Fruit fly (Drosophila melanogaster) whole organism, embryonic: ENCODE measurements around the gene CG6330.

Source experiments
- Atf6 ChIP-seq: fragments of 200-800 bp; sonication (Bioruptor generic); IDR thresholded peaks from 2 replicates; pipeline ENCODE4 v1.3.6; 2022; ENCODE audit warnings: missing biosample characterization, missing genetic modification characterization
- B-H1 ChIP-seq: fragments of 200-800 bp; sonication (Bioruptor generic); IDR thresholded peaks from 3 replicates; pipeline ENCODE4 v1.3.6; 2022; ENCODE audit warnings: missing biosample characterization, missing genetic modification characterization
- Blimp-1 ChIP-seq: fragments of 200-800 bp; sonication (Bioruptor generic); optimal IDR thresholded peaks from 3 replicates; lab custom pipeline; 2018; ENCODE audit warnings: missing biosample characterization, missing genetic modification characterization, mild to moderate bottlenecking, moderate library complexity, missing genetic modification reagents
- CG10209 ChIP-seq: fragments of 200-800 bp; sonication (Bioruptor generic); optimal IDR thresholded peaks from 3 replicates; lab custom pipeline; 2017; ENCODE audit warnings: missing biosample characterization, mild to moderate bottlenecking, missing genetic modification characterization, missing genetic modification reagents
- CG10565 ChIP-seq: fragments of 200-800 bp; sonication (Bioruptor generic); optimal IDR thresholded peaks from 3 replicates; lab custom pipeline; 2016; ENCODE audit warnings: missing biosample characterization, mild to moderate bottlenecking, missing genetic modification characterization
- CG11560 ChIP-seq: fragments of 200-800 bp; sonication (Bioruptor generic); IDR thresholded peaks from 3 replicates; pipeline ENCODE4 v1.3.6; 2022; ENCODE audit warnings: missing biosample characterization, missing genetic modification characterization
- CG13123 ChIP-seq: fragments of 200-800 bp; sonication (Bioruptor generic); optimal IDR thresholded peaks from 2 replicates; lab custom pipeline; 2016; ENCODE audit warnings: missing biosample characterization, missing genetic modification characterization
- CG14441 ChIP-seq: fragments of 200-800 bp; sonication (Bioruptor generic); IDR thresholded peaks from 2 replicates; pipeline ENCODE4 v1.3.6; 2022; ENCODE audit warnings: missing biosample characterization, missing genetic modification characterization
- CG14667 ChIP-seq: fragments of 200-800 bp; sonication (Bioruptor generic); IDR thresholded peaks from 2 replicates; pipeline ENCODE4 v1.3.6; 2022; ENCODE audit warnings: missing biosample characterization, missing genetic modification characterization
- CG14710 ChIP-seq: fragments of 200-800 bp; sonication (Bioruptor generic); optimal IDR thresholded peaks from 3 replicates; lab custom pipeline; 2019; ENCODE audit warnings: missing biosample characterization, mild to moderate bottlenecking, missing genetic modification characterization, moderate library complexity
- CG14860 ChIP-seq: fragments of 200-800 bp; sonication (Bioruptor generic); IDR thresholded peaks from 3 replicates; pipeline ENCODE4 v1.3.6; 2022; ENCODE audit warnings: missing biosample characterization, missing genetic modification characterization; ENCODE audit not compliant: partially characterized antibody
- CG15269 ChIP-seq: fragments of 200-800 bp; sonication (Bioruptor generic); optimal IDR thresholded peaks from 2 replicates; lab custom pipeline; 2018; ENCODE audit warnings: missing biosample characterization, mild to moderate bottlenecking, missing genetic modification characterization, moderate library complexity
- CG1602 ChIP-seq: fragments of 200-800 bp; sonication (Bioruptor generic); optimal IDR thresholded peaks from 3 replicates; lab custom pipeline; 2016; ENCODE audit warnings: missing biosample characterization, missing genetic modification characterization
- CG1647 ChIP-seq: fragments of 200-800 bp; sonication (Bioruptor generic); optimal IDR thresholded peaks from 3 replicates; lab custom pipeline; 2016; ENCODE audit warnings: missing biosample characterization, missing genetic modification characterization
- CG16813 ChIP-seq: fragments of 200-800 bp; sonication (Bioruptor generic); IDR thresholded peaks from 3 replicates; pipeline ENCODE4 v1.3.6; 2022; ENCODE audit warnings: missing biosample characterization, missing genetic modification characterization; ENCODE audit not compliant: partially characterized antibody
- CG17328 ChIP-seq: fragments of 200-800 bp; sonication (Bioruptor generic); IDR thresholded peaks from 2 replicates; pipeline ENCODE4 v1.3.6; 2022; ENCODE audit warnings: missing biosample characterization, missing genetic modification characterization
- CG18764 ChIP-seq: fragments of 200-800 bp; sonication (Bioruptor generic); optimal IDR thresholded peaks from 3 replicates; lab custom pipeline; 2016; ENCODE audit warnings: missing biosample characterization, missing genetic modification characterization
- CG2120 ChIP-seq: fragments of 200-800 bp; sonication (Bioruptor generic); optimal IDR thresholded peaks from 3 replicates; lab custom pipeline; 2016; ENCODE audit warnings: missing biosample characterization, missing genetic modification characterization
- CG2875 ChIP-seq: fragments of 200-800 bp; sonication (Bioruptor generic); optimal IDR thresholded peaks from 2 replicates; lab custom pipeline; 2017; ENCODE audit warnings: missing biosample characterization, mild to moderate bottlenecking, missing genetic modification characterization, missing genetic modification reagents
- CG31441 ChIP-seq: fragments of 200-800 bp; sonication (Bioruptor generic); IDR thresholded peaks from 2 replicates; pipeline ENCODE4 v1.3.6; 2022; ENCODE audit warnings: missing biosample characterization, missing genetic modification characterization
- CG6689 ChIP-seq: fragments of 200-800 bp; sonication (Bioruptor generic); IDR thresholded peaks from 2 replicates; pipeline ENCODE4 v1.3.6; 2022; ENCODE audit warnings: missing biosample characterization, missing genetic modification characterization
- CG7357 ChIP-seq: fragments of 200-800 bp; sonication (Bioruptor generic); IDR thresholded peaks from 3 replicates; pipeline ENCODE4 v1.3.6; 2022; ENCODE audit warnings: missing biosample characterization, missing genetic modification characterization
- CG8359 ChIP-seq: fragments of 200-800 bp; sonication (Bioruptor generic); optimal IDR thresholded peaks from 2 replicates; lab custom pipeline; 2017; ENCODE audit warnings: missing biosample characterization, mild to moderate bottlenecking, missing genetic modification characterization, borderline replicate concordance
- CG8924 ChIP-seq: fragments of 200-800 bp; optimal IDR thresholded peaks from 3 replicates; lab custom pipeline; 2019; ENCODE audit warnings: missing biosample characterization, mild to moderate bottlenecking, missing genetic modification characterization, moderate library complexity
- Chrac-16 ChIP-seq: fragments of 200-800 bp; sonication (Bioruptor generic); optimal IDR thresholded peaks from 3 replicates; lab custom pipeline; 2016; ENCODE audit warnings: missing biosample characterization, missing genetic modification characterization
- H2.0 ChIP-seq: fragments of 200-800 bp; sonication (Bioruptor generic); IDR thresholded peaks from 2 replicates; pipeline ENCODE4 v1.3.6; 2022; ENCODE audit warnings: missing biosample characterization, missing genetic modification characterization
- HLH3B ChIP-seq: fragments of 200-800 bp; sonication (Bioruptor generic); IDR thresholded peaks from 2 replicates; pipeline ENCODE4 v1.3.6; 2022; ENCODE audit warnings: missing biosample characterization, missing genetic modification characterization
- Hr78 ChIP-seq, 2 experiments: fragments of 200-800 bp in 1 of 2; fragments of >200 bp in 1 of 2; sonication (Bioruptor generic) in 1 of 2; optimal IDR thresholded peaks; 2 replicates each; lab custom pipeline; 2017 to 2019; ENCODE audit warnings: missing biosample characterization in 2 of 2, missing genetic modification characterization in 2 of 2, mild to moderate bottlenecking in 1 of 2, moderate library complexity in 1 of 2
- Oaz ChIP-seq: fragments of 200-800 bp; sonication (Bioruptor generic); IDR thresholded peaks from 2 replicates; pipeline ENCODE4 v1.3.6; 2022; ENCODE audit warnings: missing biosample characterization, missing genetic modification characterization
- Ptx1 ChIP-seq: fragments of 200-800 bp; sonication (Bioruptor generic); IDR thresholded peaks from 2 replicates; pipeline ENCODE4 v1.3.6; 2022; ENCODE audit warnings: missing biosample characterization, missing genetic modification characterization
- Six4 ChIP-seq: fragments of 200-800 bp; sonication (Bioruptor generic); optimal IDR thresholded peaks from 2 replicates; lab custom pipeline; 2016; ENCODE audit warnings: missing biosample characterization, missing genetic modification characterization
- Trl ChIP-seq, 3 experiments: fragments of >200 bp in 2 of 3; fragments of 200-800 bp in 1 of 3; sonication (Bioruptor generic) in 1 of 3; optimal IDR thresholded peaks; 2 replicates in 1 of 3; 3 replicates in 2 of 3; lab custom pipeline; 2016 to 2017; ENCODE audit warnings: missing biosample characterization in 1 of 3, missing genetic modification characterization in 1 of 3
- Xrp1 ChIP-seq: fragments of 200-800 bp; sonication (Bioruptor generic); IDR thresholded peaks from 2 replicates; pipeline ENCODE4 v1.3.6; 2022; ENCODE audit warnings: missing biosample characterization, missing genetic modification characterization
- ara ChIP-seq: fragments of 200-800 bp; sonication (Bioruptor generic); IDR thresholded peaks from 2 replicates; pipeline ENCODE4 v1.3.6; 2022; ENCODE audit warnings: missing biosample characterization, missing genetic modification characterization
- chn ChIP-seq: fragments of 200-800 bp; sonication (Bioruptor generic); optimal IDR thresholded peaks from 2 replicates; lab custom pipeline; 2016; ENCODE audit warnings: missing biosample characterization, missing genetic modification characterization
- ci ChIP-seq: fragments of 200-800 bp; sonication (Bioruptor generic); IDR thresholded peaks from 3 replicates; pipeline ENCODE4 v1.3.6; 2022; ENCODE audit warnings: missing biosample characterization, missing genetic modification characterization
- dmrt99B ChIP-seq: fragments of 200-800 bp; sonication (Bioruptor generic); optimal IDR thresholded peaks from 2 replicates; lab custom pipeline; 2018; ENCODE audit warnings: missing biosample characterization, mild to moderate bottlenecking, missing genetic modification characterization, moderate library complexity
- exex ChIP-seq: fragments of 200-800 bp; sonication (Bioruptor generic); optimal IDR thresholded peaks from 4 replicates; lab custom pipeline; 2018; ENCODE audit warnings: missing biosample characterization, mild to moderate bottlenecking, missing genetic modification characterization, moderate library complexity
- gsb-n ChIP-seq: fragments of 200-800 bp; sonication (Bioruptor generic); optimal IDR thresholded peaks from 3 replicates; lab custom pipeline; 2018; ENCODE audit warnings: missing biosample characterization, mild to moderate bottlenecking, missing genetic modification characterization
- hkb ChIP-seq, 2 experiments: fragments of 200-800 bp in 1 of 2; fragments of >200 bp in 1 of 2; sonication (Bioruptor generic) in 1 of 2; IDR thresholded peaks in 1 of 2; optimal IDR thresholded peaks in 1 of 2; 2 replicates each; pipeline versions ENCODE4 v1.3.6 to Lab custom; 2017 to 2022; ENCODE audit warnings: missing biosample characterization in 1 of 2, missing genetic modification characterization in 1 of 2
- ken ChIP-seq: fragments of 200-800 bp; sonication (Bioruptor generic); IDR thresholded peaks from 3 replicates; pipeline ENCODE4 v1.3.6; 2022; ENCODE audit warnings: missing biosample characterization, missing genetic modification characterization
- klu ChIP-seq: fragments of 200-800 bp; sonication (Bioruptor generic); IDR thresholded peaks from 2 replicates; pipeline ENCODE4 v1.3.6; 2022; ENCODE audit warnings: missing biosample characterization, missing genetic modification characterization
- lilli ChIP-seq: fragments of 200-800 bp; sonication (Bioruptor generic); optimal IDR thresholded peaks from 3 replicates; lab custom pipeline; 2016; ENCODE audit warnings: missing biosample characterization, missing genetic modification characterization
- nau ChIP-seq: fragments of 200-800 bp; sonication (Bioruptor generic); optimal IDR thresholded peaks from 3 replicates; lab custom pipeline; 2017; ENCODE audit warnings: missing biosample characterization, mild to moderate bottlenecking, missing genetic modification characterization, missing genetic modification reagents
- pnt ChIP-seq: fragments of 200-800 bp; sonication (Bioruptor generic); optimal IDR thresholded peaks from 3 replicates; lab custom pipeline; 2016; ENCODE audit warnings: missing biosample characterization, missing genetic modification characterization
- tap ChIP-seq: fragments of 200-800 bp; optimal IDR thresholded peaks from 3 replicates; lab custom pipeline; 2019; ENCODE audit warnings: missing biosample characterization, mild to moderate bottlenecking, missing genetic modification characterization, moderate library complexity
- tin ChIP-seq: fragments of 200-800 bp; sonication (Bioruptor generic); optimal IDR thresholded peaks from 3 replicates; lab custom pipeline; 2016; ENCODE audit warnings: missing biosample characterization, missing genetic modification characterization
- tup ChIP-seq: fragments of 200-800 bp; sonication (Bioruptor generic); optimal IDR thresholded peaks from 2 replicates; lab custom pipeline; 2016; ENCODE audit warnings: missing biosample characterization, mild to moderate bottlenecking, missing genetic modification characterization, moderate library complexity
- unpg ChIP-seq: fragments of 200-800 bp; sonication (Bioruptor generic); optimal IDR thresholded peaks from 3 replicates; lab custom pipeline; 2018; ENCODE audit warnings: missing biosample characterization, mild to moderate bottlenecking, missing genetic modification characterization, moderate library complexity
- wek ChIP-seq: fragments of 200-800 bp; sonication (Bioruptor generic); optimal IDR thresholded peaks from 3 replicates; lab custom pipeline; 2018; ENCODE audit warnings: missing biosample characterization, mild to moderate bottlenecking, missing genetic modification characterization, moderate library complexity

CG6330 gene

DNA sequence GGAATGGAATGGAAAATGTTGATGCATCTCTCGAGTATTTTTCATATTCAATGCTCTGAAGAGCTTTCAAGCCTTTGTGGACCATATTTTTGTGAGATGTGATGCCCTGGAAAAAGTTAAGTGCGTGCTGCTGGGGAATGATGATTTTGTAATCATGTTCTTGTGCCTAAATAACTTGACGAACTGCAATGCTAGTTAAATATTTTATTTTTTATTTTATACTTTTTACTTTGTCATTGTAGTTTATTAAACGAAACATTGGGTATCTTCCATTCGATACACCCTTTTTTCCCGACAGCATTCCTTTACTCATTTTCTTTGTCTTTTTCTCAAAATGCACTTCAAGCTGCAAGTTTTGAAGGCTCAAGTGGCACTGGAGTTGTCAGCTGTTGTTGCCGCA lies 58.3 kb downstream of the CG6330 start (continued):
- TF ChIP-seq CG14710 (tag; lab: Kevin White, UChicago) (peak; percentile 28), CG15269 (tag; lab: Kevin White, UChicago) (peak; percentile 25), Oaz (GFP tag; lab: Robert Waterston, UW) (no peak), CG7357 (GFP tag; lab: Robert Waterston, UW) (no peak), tin (GFP tag; lab: Kevin White, UChicago) (peak; percentile 49), CG11560 (tag; lab: Robert Waterston, UW) (no peak), pnt (GFP tag; lab: Kevin White, UChicago) (no peak), CG6689 (GFP tag; lab: Robert Waterston, UW) (peak; percentile 56), CG18764 (GFP tag; lab: Kevin White, UChicago) (peak; percentile 7), CG31441 (GFP tag; lab: Robert Waterston, UW) (peak; percentile 44; the same call in 1 of the 2 replicates), Blimp-1 (GFP tag; lab: Kevin White, UChicago) (peak; percentile 61), CG8359 (GFP tag; lab: Kevin White, UChicago) (no peak), klu (GFP tag; lab: Robert Waterston, UW) (no peak), chn (GFP tag; lab: Kevin White, UChicago) (peak; percentile 1), CG13123 (GFP tag; lab: Kevin White, UChicago) (peak; percentile 8), CG1647 (no peak), ara (peak; percentile 59; the same call in 1 of the 2 replicates), Trl (optimal IDR thresholded peaks at IDR 0.05; lab: Kevin White, UChicago) (no peak), Trl (GFP tag; optimal IDR thresholded peaks at IDR 0.05; lab: Kevin White, UChicago) (no peak), Ptx1 (GFP tag; lab: Robert Waterston, UW) (peak; percentile 66), exex (tag; lab: Kevin White, UChicago) (no peak), CG10209 (GFP tag; lab: Kevin White, UChicago) (peak; percentile 12), Atf6 (GFP tag; lab: Robert Waterston, UW) (no peak), Xrp1 (GFP tag; lab: Robert Waterston, UW) (peak; percentile 71), Six4 (GFP tag; lab: Kevin White, UChicago) (peak; percentile 25), Hr78 (GFP tag; optimal IDR thresholded peaks at IDR 0.05; lab: Kevin White, UChicago) (no peak), CG1602 (GFP tag; lab: Kevin White, UChicago) (no peak), H2.0 (GFP tag; lab: Robert Waterston, UW) (peak; percentile 40; the same call in 1 of the 2 replicates), tup (GFP tag; lab: Kevin White, UChicago) (no peak), unpg (peak; percentile 57), Chrac-16 (GFP tag; lab: Kevin White, UChicago) (peak; percentile 35), CG14860 (GFP tag; lab: Robert Waterston, UW) (no peak), wek (GFP tag; lab: Kevin White, UChicago) (no peak), CG14667 (GFP tag; lab: Robert Waterston, UW) (peak; percentile 32; the same call in 1 of the 2 replicates), HLH3B (GFP tag; lab: Robert Waterston, UW) (peak; percentile 53; the same call in 1 of the 2 replicates), CG2875 (GFP tag; lab: Kevin White, UChicago) (peak; percentile 57), CG2120 (GFP tag; lab: Kevin White, UChicago) (no peak), hkb (optimal IDR thresholded peaks at IDR 0.05; lab: Kevin White, UChicago) (no peak), hkb (GFP tag; IDR thresholded peaks at IDR 0.05; lab: Robert Waterston, UW) (0 out of 2 replicates have a peak, but pooled peaks have one; percentile 28), CG10565 (GFP tag; lab: Kevin White, UChicago) (no peak), gsb-n (tag; lab: Kevin White, UChicago) (peak; percentile 8), B-H1 (GFP tag; lab: Robert Waterston, UW) (peak; percentile 35; the same call in 1 of the 3 replicates), lilli (peak; percentile 11), tap (tag; lab: Kevin White, UChicago) (peak; percentile 21), ken (GFP tag; lab: Robert Waterston, UW) (peak; percentile 51; the same call in 1 of the 3 replicates), ci (GFP tag; lab: Robert Waterston, UW) (peak; percentile 86), nau (GFP tag; lab: Kevin White, UChicago) (no peak), CG16813 (GFP tag; lab: Robert Waterston, UW) (no peak), CG8924 (tag; lab: Kevin White, UChicago) (peak; percentile 17), dmrt99B (peak; percentile 70), CG14441 (peak; percentile 49; the same call in 1 of the 2 replicates), CG17328 (GFP tag; lab: Robert Waterston, UW) (peak; percentile 73)
